Worm (Caenorhabditis elegans) whole organism, L1 larva: Measurements from ENCODE around the gene cnt-1.
A peak's percentile ranks its signal among the peaks of the same experiment; 100 is the strongest.

Experiments used
- C34B4.2 ChIP-seq: sonication (generic microtip); optimal IDR thresholded peaks from 2 replicates; lab custom pipeline; 2017; ENCODE audit warnings: mild to moderate bottlenecking, missing genetic modification characterization, missing compliant biosample characterization
- alr-1 ChIP-seq: fragments of 200-800 bp; sonication (Bioruptor generic); optimal IDR thresholded peaks from 2 replicates; lab custom pipeline; 2018; ENCODE audit warnings: borderline replicate concordance, mild to moderate bottlenecking, missing genetic modification characterization, missing compliant biosample characterization
- aly-2 ChIP-seq: fragments of 150-350 bp; optimal IDR thresholded peaks from 2 replicates; lab custom pipeline; 2014; ENCODE audit warnings: missing biosample characterization, missing genetic modification characterization
- blmp-1 ChIP-seq: fragments of 150-350 bp; optimal IDR thresholded peaks from 2 replicates; lab custom pipeline; 2014; ENCODE audit warnings: missing biosample characterization, missing genetic modification characterization
- ceh-8 ChIP-seq: fragments of 200-800 bp; sonication (Bioruptor generic); optimal IDR thresholded peaks from 2 replicates; lab custom pipeline; 2018; ENCODE audit warnings: mild to moderate bottlenecking, missing genetic modification characterization, moderate library complexity, missing compliant biosample characterization
- ces-1 ChIP-seq: fragments of 150-350 bp; optimal IDR thresholded peaks from 2 replicates; lab custom pipeline; 2014; ENCODE audit warnings: missing biosample characterization, missing genetic modification reagents, missing genetic modification characterization
- dsc-1 ChIP-seq: sonication (generic microtip); optimal IDR thresholded peaks from 2 replicates; lab custom pipeline; 2016; ENCODE audit warnings: mild to moderate bottlenecking, missing genetic modification characterization, missing compliant biosample characterization
- efl-1 ChIP-seq, 4 experiments: fragments of 150-350 bp; optimal IDR thresholded peaks in 3 of 4; peaks in 1 of 4; 1 replicate in 1 of 4; 2 replicates in 3 of 4; lab custom pipeline; 2014; ENCODE audit warnings: missing biosample characterization in 2 of 4, missing genetic modification characterization in 2 of 4, missing genetic modification reagents in 2 of 4
- egl-27 ChIP-seq, 2 experiments: fragments of 150-350 bp in 1 of 2; sonication (generic microtip); optimal IDR thresholded peaks; 3 replicates each; lab custom pipeline; 2017 to 2018; ENCODE audit warnings: missing biosample characterization in 2 of 2, missing genetic modification characterization in 2 of 2, missing genetic modification reagents in 2 of 2
- elt-2 ChIP-seq: sonication (generic microtip); optimal IDR thresholded peaks from 2 replicates; lab custom pipeline; 2016; ENCODE audit warnings: missing genetic modification characterization, mild to moderate bottlenecking, inconsistent platforms, missing compliant biosample characterization, missing genetic modification reagents
- grh-1 ChIP-seq: fragments of 200-800 bp; sonication (Bioruptor generic); IDR thresholded peaks from 2 replicates; pipeline ENCODE4 v1.3.6; 2022; ENCODE audit warnings: missing genetic modification reagents, missing genetic modification characterization, missing compliant biosample characterization
- hpl-2 ChIP-seq: fragments of 150-350 bp; optimal IDR thresholded peaks from 2 replicates; lab custom pipeline; 2014; ENCODE audit warnings: missing biosample characterization, missing genetic modification reagents, missing genetic modification characterization
- jun-1 ChIP-seq: fragments of 150-350 bp; optimal IDR thresholded peaks from 2 replicates; lab custom pipeline; 2014; ENCODE audit warnings: missing biosample characterization, missing genetic modification reagents, missing genetic modification characterization
- lin-39 ChIP-seq: fragments of 150-350 bp; optimal IDR thresholded peaks from 2 replicates; lab custom pipeline; 2014; ENCODE audit warnings: missing biosample characterization, missing genetic modification reagents, missing genetic modification characterization
- lir-3 ChIP-seq: sonication (generic microtip); optimal IDR thresholded peaks from 2 replicates; lab custom pipeline; 2016; ENCODE audit warnings: mild to moderate bottlenecking, missing genetic modification characterization, moderate library complexity, missing compliant biosample characterization; ENCODE audit not compliant: poor library complexity
- lsy-2 ChIP-seq, 2 experiments: fragments of 150-350 bp; optimal IDR thresholded peaks; 2 replicates each; lab custom pipeline; 2014; ENCODE audit warnings: missing biosample characterization in 2 of 2, missing genetic modification characterization in 2 of 2
- mdl-1 ChIP-seq, 2 experiments: fragments of 150-350 bp; optimal IDR thresholded peaks; 2 replicates each; lab custom pipeline; 2014 to 2017; ENCODE audit warnings: missing biosample characterization in 2 of 2, missing genetic modification characterization in 2 of 2, inconsistent platforms in 1 of 2
- nhr-11 ChIP-seq: fragments of 150-350 bp; optimal IDR thresholded peaks from 2 replicates; lab custom pipeline; 2014; ENCODE audit warnings: missing biosample characterization, missing genetic modification characterization
- nhr-28 ChIP-seq: fragments of 150-350 bp; optimal IDR thresholded peaks from 2 replicates; lab custom pipeline; 2014; ENCODE audit warnings: missing biosample characterization, missing genetic modification characterization
- nhr-71 ChIP-seq: sonication (generic microtip); optimal IDR thresholded peaks from 2 replicates; lab custom pipeline; 2016; ENCODE audit warnings: mild to moderate bottlenecking, missing genetic modification characterization, moderate library complexity, missing compliant biosample characterization
- nhr-84 ChIP-seq: sonication (generic microtip); optimal IDR thresholded peaks from 2 replicates; lab custom pipeline; 2017; ENCODE audit warnings: missing biosample characterization, missing genetic modification characterization
- nhr-85 ChIP-seq: sonication (generic microtip); peaks from one replicate; lab custom pipeline; 2016; ENCODE audit warnings: missing genetic modification characterization, inconsistent platforms, missing compliant biosample characterization
- nhr-90 ChIP-seq: sonication (generic microtip); optimal IDR thresholded peaks from 2 replicates; lab custom pipeline; 2016; ENCODE audit warnings: mild to moderate bottlenecking, missing genetic modification characterization, missing compliant biosample characterization; ENCODE audit not compliant: poor library complexity
- skn-1 ChIP-seq: fragments of 150-350 bp; optimal IDR thresholded peaks from 2 replicates; lab custom pipeline; 2014; ENCODE audit warnings: missing biosample characterization, missing genetic modification characterization
- snpc-4 ChIP-seq: fragments of 150-350 bp; optimal IDR thresholded peaks from 2 replicates; lab custom pipeline; 2014; ENCODE audit warnings: missing biosample characterization, missing genetic modification characterization
- snu-23 ChIP-seq: sonication (generic microtip); optimal IDR thresholded peaks from 2 replicates; lab custom pipeline; 2016; ENCODE audit warnings: missing genetic modification characterization, missing compliant biosample characterization
- sup-37 ChIP-seq: fragments of 200-800 bp; sonication (Bioruptor generic); optimal IDR thresholded peaks from 2 replicates; lab custom pipeline; 2018; ENCODE audit warnings: mild to moderate bottlenecking, missing genetic modification characterization, missing compliant biosample characterization
- swsn-7 ChIP-seq: sonication (generic microtip); optimal IDR thresholded peaks from 2 replicates; lab custom pipeline; 2016; ENCODE audit warnings: missing genetic modification characterization, missing compliant biosample characterization
- unc-62 ChIP-seq: fragments of 150-350 bp; optimal IDR thresholded peaks from 2 replicates; lab custom pipeline; 2014; ENCODE audit warnings: missing biosample characterization, missing genetic modification reagents, missing genetic modification characterization
- unc-86 ChIP-seq: sonication (generic microtip); optimal IDR thresholded peaks from 2 replicates; lab custom pipeline; 2016; ENCODE audit warnings: missing genetic modification characterization, missing compliant biosample characterization
- vab-15 ChIP-seq: sonication (generic microtip); optimal IDR thresholded peaks from 2 replicates; lab custom pipeline; 2017; ENCODE audit warnings: missing genotype, mild to moderate bottlenecking, missing genetic modification characterization, missing compliant biosample characterization
- xbp-1 ChIP-seq: sonication (generic microtip); optimal IDR thresholded peaks from 2 replicates; lab custom pipeline; 2016; ENCODE audit warnings: missing genetic modification characterization, missing compliant biosample characterization
- zip-4 ChIP-seq: fragments of 200-800 bp; sonication (Bioruptor generic); optimal IDR thresholded peaks from 2 replicates; lab custom pipeline; 2018; ENCODE audit warnings: mild to moderate bottlenecking, missing genetic modification characterization, moderate library complexity, missing compliant biosample characterization
- ztf-11 ChIP-seq, 2 experiments: sonication (generic microtip); optimal IDR thresholded peaks; 2 replicates each; lab custom pipeline; 2016 to 2017; ENCODE audit warnings: missing genetic modification characterization in 2 of 2, missing biosample characterization in 1 of 2, missing compliant biosample characterization in 1 of 2
- ztf-4 ChIP-seq: fragments of 150-350 bp; optimal IDR thresholded peaks from 2 replicates; lab custom pipeline; 2014; ENCODE audit warnings: missing biosample characterization, missing genetic modification characterization

Gene cnt-1

ce11 chrII:12080015-12080414 is 8.7 kb downstream of the cnt-1 start:
- TF ChIP-seq elt-2 (tag; lab: Kevin White, UChicago) (peak; percentile 31), efl-1 (optimal IDR thresholded peaks at IDR 0.05; lab: Kevin White, UChicago) (no peak), efl-1 (GFP tag; optimal IDR thresholded peaks at IDR 0.05 in 1 of 2; lab: Kevin White, UChicago) (peak in 1 of 2 experiments; percentile 20), lir-3 (tag; lab: Kevin White, UChicago) (no peak)

- TF ChIP-seq sup-37 (GFP tag; lab: Kevin White, UChicago) (no peak), blmp-1 (no peak), unc-62 (GFP tag; lab: Kevin White, UChicago) (no peak), ztf-11 (tag; optimal IDR thresholded peaks at IDR 0.05; lab: Kevin White, UChicago) (no peak), unc-86 (no peak), swsn-7 (no peak), jun-1 (no peak), hpl-2 (GFP tag; lab: Kevin White, UChicago) (no peak), aly-2 (no peak), vab-15 (tag; lab: Kevin White, UChicago) (no peak), nhr-71 (no peak), C34B4.2 (tag; lab: Kevin White, UChicago) (no peak)
- TF ChIP-seq, all 84 proteins: peak for 0
These were observed 11.4 kb downstream of the cnt-1 start for ce11 chrII:12077281-12077680.

- TF ChIP-seq snpc-4 (tag; lab: Kevin White, UChicago) = peak; percentile 53
- no peak for TF ChIP-seq blmp-1
- no peak for TF ChIP-seq lin-39 (tag; lab: Kevin White, UChicago)
- TF ChIP-seq mdl-1 (tag; optimal IDR thresholded peaks at IDR 0.05; lab: Kevin White, UChicago) = no peak
These were observed 12.3 kb downstream of the cnt-1 start for ce11 chrII:12076355-12076754.

ce11 chrII:12071243-12071642 is 17.4 kb downstream of the cnt-1 start:
- TF ChIP-seq nhr-84 (tag; lab: Kevin White, UChicago) (no peak), nhr-11 (no peak), nhr-85 (no peak), swsn-7 (no peak), xbp-1 (tag; lab: Kevin White, UChicago) (no peak), grh-1 (GFP tag; lab: Robert Waterston, UW) (no peak), dsc-1 (tag; lab: Kevin White, UChicago) (no peak), zip-4 (GFP tag; lab: Kevin White, UChicago) (no peak), ztf-4 (tag; lab: Kevin White, UChicago) (no peak), nhr-90 (tag; lab: Kevin White, UChicago) (no peak), alr-1 (tag; lab: Kevin White, UChicago) (no peak), snu-23 (GFP tag; lab: Kevin White, UChicago) (no peak), lsy-2 (tag; optimal IDR thresholded peaks at IDR 0.05; lab: Kevin White, UChicago) (no peak), nhr-28 (no peak), egl-27 (tag; optimal IDR thresholded peaks at IDR 0.05; lab: Kevin White, UChicago) (no peak), ceh-8 (GFP tag; lab: Kevin White, UChicago) (no peak), efl-1 (optimal IDR thresholded peaks at IDR 0.05; lab: Kevin White, UChicago) (no peak), efl-1 (GFP tag; optimal IDR thresholded peaks at IDR 0.05 in 1 of 2; lab: Kevin White, UChicago) (no peak), unc-86 (no peak), ces-1 (GFP tag; lab: Kevin White, UChicago) (no peak), skn-1 (no peak)
